Fruit fly (Drosophila melanogaster) whole organism: ENCODE results near the gene CG3176.

Source experiments
- EcR ChIP-seq, 2 experiments: fragments of >200 bp; optimal IDR thresholded peaks; 2 replicates each; lab custom pipeline; 2017; ENCODE audit warnings: missing biosample characterization in 2 of 2, missing genetic modification characterization in 2 of 2, missing genetic modification reagents in 2 of 2
- pan ChIP-seq: fragments of >200 bp; optimal IDR thresholded peaks from 2 replicates; lab custom pipeline; 2017
- psq ChIP-seq: fragments of >200 bp; optimal IDR thresholded peaks from 2 replicates; lab custom pipeline; 2017
- usp ChIP-seq: fragments of >200 bp; optimal IDR thresholded peaks from 2 replicates; lab custom pipeline; 2017; ENCODE audit warnings: missing biosample characterization, missing genetic modification characterization, mixed read lengths

- TF ChIP-seq psq, result no peak
- TF ChIP-seq pan (lab: Kevin White, UChicago), result no peak
- no peak for TF ChIP-seq EcR (GFP tag; optimal IDR thresholded peaks at IDR 0.05; lab: Kevin White, UChicago)
- TF ChIP-seq usp (GFP tag; lab: Kevin White, UChicago), result no peak
These were observed 18.0 kb downstream of the CG3176 start for dm6 chrX:499589-500041.
